Worm (Caenorhabditis elegans) whole organism, L3 larva: ENCODE measurements around the gene K10D11.6.

ENCODE experiments used
- R02D3.7 ChIP-seq: fragments of 150-350 bp; optimal IDR thresholded peaks from 2 replicates; lab custom pipeline; 2014; ENCODE audit warnings: missing biosample characterization, missing genetic modification characterization
- ZK546.5 ChIP-seq: sonication (generic microtip); optimal IDR thresholded peaks from 2 replicates; lab custom pipeline; 2017; ENCODE audit warnings: missing biosample characterization, missing genetic modification characterization
- aly-2 ChIP-seq: fragments of 150-350 bp; optimal IDR thresholded peaks from 2 replicates; lab custom pipeline; 2014; ENCODE audit warnings: missing biosample characterization, missing genetic modification characterization
- ama-1 ChIP-seq: fragments of 150-350 bp; optimal IDR thresholded peaks from 2 replicates; lab custom pipeline; 2018
- ceh-16 ChIP-seq: sonication (generic microtip); optimal IDR thresholded peaks from 2 replicates; lab custom pipeline; 2017; ENCODE audit warnings: missing biosample characterization, missing genetic modification characterization
- ceh-28 ChIP-seq: fragments of 150-350 bp; optimal IDR thresholded peaks from 2 replicates; lab custom pipeline; 2014; ENCODE audit warnings: missing biosample characterization, missing genetic modification reagents, missing genetic modification characterization
- ceh-82 ChIP-seq: fragments of 150-350 bp; optimal IDR thresholded peaks from 2 replicates; lab custom pipeline; 2014; ENCODE audit warnings: missing biosample characterization, missing genetic modification characterization
- ceh-9 ChIP-seq: sonication (generic microtip); optimal IDR thresholded peaks from 2 replicates; lab custom pipeline; 2018; ENCODE audit warnings: missing biosample characterization, missing genetic modification characterization
- daf-12 ChIP-seq: fragments of 150-350 bp; optimal IDR thresholded peaks from 2 replicates; lab custom pipeline; 2014; ENCODE audit warnings: missing biosample characterization, missing genetic modification reagents, missing genetic modification characterization
- egl-27 ChIP-seq: sonication (generic microtip); optimal IDR thresholded peaks from 4 replicates; lab custom pipeline; 2017; ENCODE audit warnings: missing biosample characterization, missing genetic modification reagents, missing genetic modification characterization
- egl-5 ChIP-seq: fragments of 150-350 bp; optimal IDR thresholded peaks from 2 replicates; lab custom pipeline; 2017; ENCODE audit warnings: missing biosample characterization, missing genetic modification reagents, missing genetic modification characterization, inconsistent platforms
- elt-1 ChIP-seq: fragments of 150-350 bp; optimal IDR thresholded peaks from 2 replicates; lab custom pipeline; 2014; ENCODE audit warnings: missing biosample characterization, missing genetic modification characterization
- elt-2 ChIP-seq: sonication (generic microtip); optimal IDR thresholded peaks from 2 replicates; lab custom pipeline; 2016; ENCODE audit warnings: missing genetic modification reagents, mild to moderate bottlenecking, missing genetic modification characterization, missing compliant biosample characterization
- elt-3 ChIP-seq, 3 experiments: fragments of 150-350 bp in 1 of 3; sonication (generic microtip) in 2 of 3; optimal IDR thresholded peaks; 2 replicates in 2 of 3; 4 replicates in 1 of 3; lab custom pipeline; 2014 to 2017; ENCODE audit warnings: missing biosample characterization in 3 of 3, missing genetic modification characterization in 3 of 3
- eor-1 ChIP-seq, 2 experiments: fragments of 150-350 bp; optimal IDR thresholded peaks; 2 replicates each; lab custom pipeline; 2014 to 2018; ENCODE audit warnings: missing biosample characterization in 2 of 2, missing genetic modification characterization in 2 of 2
- fkh-10 ChIP-seq: sonication (generic microtip); optimal IDR thresholded peaks from 2 replicates; lab custom pipeline; 2017; ENCODE audit warnings: missing biosample characterization, missing genetic modification reagents, missing genetic modification characterization
- fkh-2 ChIP-seq: fragments of 150-350 bp; optimal IDR thresholded peaks from 2 replicates; lab custom pipeline; 2014; ENCODE audit warnings: missing biosample characterization, missing genetic modification reagents, missing genetic modification characterization
- fos-1 ChIP-seq: fragments of 150-350 bp; optimal IDR thresholded peaks from 2 replicates; lab custom pipeline; 2014; ENCODE audit warnings: missing biosample characterization, missing genetic modification characterization
- hmg-11 ChIP-seq: sonication (generic microtip); optimal IDR thresholded peaks from 2 replicates; lab custom pipeline; 2016; ENCODE audit warnings: missing genetic modification characterization, missing compliant biosample characterization
- lin-15B ChIP-seq: fragments of 150-350 bp; optimal IDR thresholded peaks from 2 replicates; lab custom pipeline; 2014; ENCODE audit warnings: missing biosample characterization, missing genetic modification characterization
- lin-39 ChIP-seq: fragments of 150-350 bp; optimal IDR thresholded peaks from 2 replicates; lab custom pipeline; 2018; ENCODE audit warnings: missing biosample characterization, missing genetic modification reagents, missing genetic modification characterization
- lsy-12 ChIP-seq: sonication (generic microtip); optimal IDR thresholded peaks from 2 replicates; lab custom pipeline; 2016; ENCODE audit warnings: mild to moderate bottlenecking, missing genetic modification characterization, missing compliant biosample characterization
- mml-1 ChIP-seq: fragments of 150-350 bp; sonication (generic microtip); optimal IDR thresholded peaks from 3 replicates; lab custom pipeline; 2014; ENCODE audit warnings: missing biosample characterization, missing genetic modification characterization
- nfya-1 ChIP-seq: sonication (generic microtip); optimal IDR thresholded peaks from 2 replicates; lab custom pipeline; 2017; ENCODE audit warnings: missing genetic modification characterization, mild to moderate bottlenecking, missing compliant biosample characterization, antibody characterized with exemption, moderate library complexity; ENCODE audit not compliant: insufficient read depth
- nhr-23 ChIP-seq: fragments of 150-350 bp; optimal IDR thresholded peaks from 2 replicates; lab custom pipeline; 2014; ENCODE audit warnings: missing biosample characterization, missing genetic modification reagents, missing genetic modification characterization
- nhr-25 ChIP-seq: sonication (generic microtip); optimal IDR thresholded peaks from 2 replicates; lab custom pipeline; 2017; ENCODE audit warnings: missing biosample characterization, missing genetic modification characterization
- nhr-28 ChIP-seq: fragments of 150-350 bp; optimal IDR thresholded peaks from 2 replicates; lab custom pipeline; 2014; ENCODE audit warnings: missing biosample characterization, missing genetic modification characterization
- nhr-76 ChIP-seq: fragments of 150-350 bp; sonication (generic microtip); optimal IDR thresholded peaks from 5 replicates; lab custom pipeline; 2014; ENCODE audit warnings: missing biosample characterization, missing genetic modification characterization
- pqm-1 ChIP-seq: fragments of 150-350 bp; optimal IDR thresholded peaks from 2 replicates; lab custom pipeline; 2017; ENCODE audit warnings: missing biosample characterization, missing genetic modification characterization, inconsistent platforms
- snpc-4 ChIP-seq: fragments of 150-350 bp; optimal IDR thresholded peaks from 2 replicates; lab custom pipeline; 2014; ENCODE audit warnings: missing biosample characterization, missing genetic modification characterization
- tbx-2 ChIP-seq: sonication (generic microtip); optimal IDR thresholded peaks from 2 replicates; lab custom pipeline; 2016; ENCODE audit warnings: mild to moderate bottlenecking, missing genetic modification characterization, missing compliant biosample characterization
- unc-39 ChIP-seq: sonication (generic microtip); optimal IDR thresholded peaks from 4 replicates; lab custom pipeline; 2017; ENCODE audit warnings: missing biosample characterization, missing genetic modification characterization
- zag-1 ChIP-seq: fragments of 150-350 bp; optimal IDR thresholded peaks from 2 replicates; lab custom pipeline; 2014; ENCODE audit warnings: missing biosample characterization, missing genetic modification characterization
- ztf-11 ChIP-seq: fragments of 150-350 bp; optimal IDR thresholded peaks from 2 replicates; lab custom pipeline; 2014; ENCODE audit warnings: missing biosample characterization, missing genetic modification characterization

The K10D11.6 gene

DNA sequence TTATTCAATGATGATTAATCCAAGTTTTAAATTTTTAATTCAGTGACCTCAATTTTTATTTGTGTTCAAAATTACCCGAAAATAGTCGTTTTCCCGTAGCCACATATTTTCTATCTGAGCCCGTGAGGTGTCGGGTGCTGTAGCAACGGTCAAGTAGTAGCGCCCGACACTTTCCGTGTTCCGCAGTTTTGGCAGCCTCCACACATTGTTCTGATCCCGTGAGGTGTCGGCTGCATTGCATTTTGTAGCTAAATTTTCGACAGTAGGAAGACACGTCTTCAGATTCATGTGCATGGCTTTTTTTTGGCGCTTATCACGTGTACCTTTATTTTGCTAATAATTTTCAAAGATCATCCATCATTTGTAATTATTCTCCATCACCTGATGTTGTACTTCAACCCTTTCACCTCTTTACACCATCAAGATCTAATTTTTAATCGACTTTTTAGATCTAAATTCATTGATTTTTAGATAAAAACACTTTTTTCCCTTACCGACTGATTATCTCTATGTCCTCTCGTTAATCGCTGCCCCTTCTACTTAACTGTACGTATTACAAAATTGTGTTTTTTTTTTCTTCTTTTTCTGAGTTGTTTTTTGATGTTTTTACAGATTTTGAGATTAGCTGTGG lies 24.6 kb upstream of the K10D11.6 start:
- TF ChIP-seq ztf-11 (tag; lab: Kevin White, UChicago) (no peak), egl-5 (tag; lab: Kevin White, UChicago) (no peak), snpc-4 (peak; percentile 24), nhr-28 (tag; lab: Kevin White, UChicago) (no peak), elt-1 (peak; percentile 97)

DNA sequence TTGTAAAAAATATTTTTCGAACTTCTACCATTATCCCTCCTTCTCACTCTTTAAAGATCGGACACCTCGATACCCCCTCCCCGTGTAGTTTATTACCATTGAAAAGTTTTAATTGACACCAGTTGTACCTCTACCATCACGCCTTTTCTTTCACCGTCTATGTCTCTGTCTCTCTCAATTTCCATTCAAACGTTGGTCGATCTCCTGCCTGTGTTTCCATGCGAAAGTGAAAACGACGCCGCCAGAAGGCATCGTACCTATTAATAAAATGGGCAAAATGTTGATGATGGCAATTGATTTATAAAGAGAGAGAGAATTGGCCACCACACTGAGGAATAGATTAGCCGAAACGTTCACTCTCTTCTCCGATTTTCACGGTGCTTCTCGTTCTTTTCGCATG lies 24.0 kb upstream of the K10D11.6 start:
- TF ChIP-seq hmg-11 (tag; lab: Kevin White, UChicago) (no peak), eor-1 (tag; optimal IDR thresholded peaks at IDR 0.05; lab: Kevin White, UChicago) (no peak), nhr-25 (tag; lab: Kevin White, UChicago) (peak; percentile 59), egl-27 (tag; lab: Kevin White, UChicago) (no peak), R02D3.7 (tag; lab: Kevin White, UChicago) (no peak), daf-12 (no peak), nhr-23 (no peak), nhr-76 (tag; lab: Kevin White, UChicago) (no peak), aly-2 (tag; lab: Kevin White, UChicago) (no peak), pqm-1 (tag; lab: Kevin White, UChicago) (no peak), zag-1 (no peak), ceh-28 (tag; lab: Kevin White, UChicago) (no peak), elt-1 (peak; percentile 52), ama-1 (lab: Kevin White, UChicago) (no peak), egl-5 (tag; lab: Kevin White, UChicago) (peak; percentile 62), ceh-82 (tag; lab: Kevin White, UChicago) (no peak), unc-39 (tag; lab: Kevin White, UChicago) (no peak), ZK546.5 (tag; lab: Kevin White, UChicago) (no peak), lin-15B (tag; lab: Kevin White, UChicago) (no peak), snpc-4 (no peak), ceh-9 (tag; lab: Kevin White, UChicago) (no peak), fkh-2 (no peak), elt-3 (tag; optimal IDR thresholded peaks at IDR 0.05; lab: Kevin White, UChicago) (no peak)

DNA sequence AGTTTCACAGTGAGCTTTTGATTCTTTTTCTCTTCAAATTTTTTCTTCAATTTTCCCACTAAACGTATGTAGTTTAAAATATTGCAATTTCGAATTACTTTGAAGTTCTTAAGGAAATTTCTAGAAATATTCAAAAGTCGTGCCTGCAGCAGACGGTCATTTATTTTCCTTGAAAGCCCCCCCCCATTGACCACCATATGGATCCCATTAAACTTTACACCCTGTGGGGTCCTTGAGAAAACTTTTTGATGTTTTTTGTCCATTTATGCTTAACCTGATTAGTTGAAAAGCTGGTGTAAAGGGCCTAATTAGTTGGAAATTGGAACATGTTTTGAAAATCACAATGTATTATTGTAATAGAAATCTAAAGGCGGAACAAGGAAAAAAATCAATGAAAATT lies 20.3 kb upstream of the K10D11.6 start:
- TF ChIP-seq unc-39 (tag; lab: Kevin White, UChicago) (no peak), lin-15B (tag; lab: Kevin White, UChicago) (no peak), fkh-10 (GFP tag; lab: Kevin White, UChicago) (no peak), hmg-11 (tag; lab: Kevin White, UChicago) (no peak), mml-1 (tag; lab: Kevin White, UChicago) (no peak), tbx-2 (tag; lab: Kevin White, UChicago) (no peak), nfya-1 (tag; lab: Kevin White, UChicago) (no peak), zag-1 (no peak), lin-39 (tag; lab: Kevin White, UChicago) (no peak), ceh-16 (no peak), aly-2 (tag; lab: Kevin White, UChicago) (no peak), nhr-25 (tag; lab: Kevin White, UChicago) (no peak), fos-1 (tag; lab: Kevin White, UChicago) (no peak)
- TF ChIP-seq, all 47 proteins: peak for 0

DNA sequence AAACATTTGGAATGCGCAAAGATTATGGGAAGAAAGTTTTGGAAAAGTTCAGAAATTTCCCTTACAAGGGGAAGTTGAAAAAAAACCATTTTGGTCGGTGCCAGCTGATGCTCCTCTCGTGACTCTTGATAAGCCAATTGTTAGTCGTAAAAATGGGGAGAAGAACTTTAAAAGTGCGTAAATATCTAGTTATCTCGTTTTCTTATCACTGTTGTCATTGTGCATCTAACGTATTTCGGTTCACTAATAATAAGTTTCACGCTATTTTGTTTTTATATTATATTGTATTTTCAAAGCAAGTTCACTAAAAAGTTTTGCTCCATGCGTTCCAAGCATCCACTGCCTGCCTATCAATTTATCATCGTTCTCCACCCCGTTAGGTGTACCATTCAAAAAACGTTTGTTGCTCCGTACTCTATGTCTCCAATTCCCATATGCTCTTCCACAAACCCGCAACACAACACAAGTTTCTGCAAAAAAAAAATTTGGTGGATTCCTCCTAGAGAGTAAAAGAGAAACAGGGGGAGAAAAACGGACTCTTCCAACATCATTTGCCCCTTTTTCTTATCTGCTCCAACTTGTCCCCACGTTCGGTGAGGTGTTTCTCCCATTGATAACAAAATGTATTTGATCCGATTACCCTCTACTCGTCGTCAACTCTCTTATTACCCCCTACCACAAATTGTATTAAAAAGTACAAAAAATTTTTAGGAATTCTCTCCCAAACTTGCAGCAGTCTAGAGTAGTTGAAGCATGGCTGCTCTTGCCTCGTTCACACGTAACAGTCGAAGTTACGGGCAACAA lies 19.4 kb upstream of the K10D11.6 start, which contains the start of gene mbk-2:
mbk-2 (plus strand) TSS at position 754 of the 804 bp plus-strand sequence.
- TF ChIP-seq elt-2: peak; percentile 77
- no peak for TF ChIP-seq ceh-28 (tag; lab: Kevin White, UChicago)
- peak; percentile 66 for TF ChIP-seq pqm-1 (tag; lab: Kevin White, UChicago)
- TF ChIP-seq lsy-12 (tag; lab: Kevin White, UChicago): no peak
